Worm (Caenorhabditis elegans) whole organism, midembryonic: ENCODE measurements around the gene R07A4.3.

Experiments used
- klf-2 ChIP-seq: fragments of 200-800 bp; sonication (Bioruptor generic); conservative IDR thresholded peaks from 2 replicates; pipeline ENCODE4 v1.3.6; 2022; ENCODE audit warnings: missing genetic modification reagents, missing genetic modification characterization, missing compliant biosample characterization
- med-1 ChIP-seq: sonication (generic microtip); optimal IDR thresholded peaks from 2 replicates; lab custom pipeline; 2017; ENCODE audit warnings: missing genetic modification characterization, mild to moderate bottlenecking, missing compliant biosample characterization, antibody characterized with exemption, missing genetic modification reagents; ENCODE audit not compliant: insufficient read depth
- ztf-23 ChIP-seq: fragments of 200-800 bp; sonication (Bioruptor generic); IDR thresholded peaks from 2 replicates; pipeline ENCODE4 v1.3.6; 2022; ENCODE audit warnings: missing genetic modification reagents, missing genetic modification characterization, missing compliant biosample characterization

- TF ChIP-seq klf-2 (GFP tag; lab: Robert Waterston, UW) (no peak), med-1 (GFP tag; lab: Kevin White, UChicago) (no peak), ztf-23 (GFP tag; lab: Robert Waterston, UW) (no peak)
Measured at ce11 chrX:10746388-10746787, 7.1 kb upstream of the R07A4.3 start, which contains the start of gene R07A4.2.
